Worm (Caenorhabditis elegans) whole organism, L4 larva: ENCODE measurements around the gene F11A10.5.

Experiments used
- F37D6.2 ChIP-seq: sonication (generic microtip); optimal IDR thresholded peaks from 2 replicates; lab custom pipeline; 2016; ENCODE audit warnings: mild to moderate bottlenecking, missing genetic modification characterization, missing compliant biosample characterization
- F49E8.2 ChIP-seq: sonication (generic microtip); optimal IDR thresholded peaks from 2 replicates; lab custom pipeline; 2016; ENCODE audit warnings: missing compliant biosample characterization, mild to moderate bottlenecking, missing genetic modification characterization, borderline replicate concordance
- Y5F2A.4 ChIP-seq: fragments of 200-800 bp; sonication (Bioruptor generic); optimal IDR thresholded peaks from 2 replicates; lab custom pipeline; 2018; ENCODE audit warnings: mild to moderate bottlenecking, missing genetic modification characterization, missing compliant biosample characterization
- aha-1 ChIP-seq: fragments of 150-350 bp; peaks from one replicate; lab custom pipeline; 2014; ENCODE audit warnings: missing biosample characterization, missing genetic modification characterization
- ama-1 ChIP-seq: fragments of 150-350 bp; optimal IDR thresholded peaks from 2 replicates; lab custom pipeline; 2014; ENCODE audit warnings: inconsistent platforms, mixed read lengths
- attf-4 ChIP-seq: sonication (generic microtip); optimal IDR thresholded peaks from 3 replicates; lab custom pipeline; 2017; ENCODE audit warnings: missing biosample characterization, missing genetic modification characterization
- ceh-28 ChIP-seq: fragments of 150-350 bp; optimal IDR thresholded peaks from 2 replicates; lab custom pipeline; 2014; ENCODE audit warnings: missing biosample characterization, missing genetic modification reagents, missing genetic modification characterization
- ceh-44 ChIP-seq: fragments of 200-800 bp; sonication (Bioruptor generic); IDR thresholded peaks from 2 replicates; pipeline ENCODE4 v1.3.6; 2022; ENCODE audit warnings: missing genetic modification reagents, missing genetic modification characterization, missing compliant biosample characterization
- ceh-82 ChIP-seq: sonication (generic microtip); optimal IDR thresholded peaks from 2 replicates; lab custom pipeline; 2017; ENCODE audit warnings: missing biosample characterization, missing genetic modification characterization
- daf-16 ChIP-seq, 3 experiments: sonication (generic microtip); optimal IDR thresholded peaks; 2 replicates each; lab custom pipeline; 2016 to 2017; ENCODE audit warnings: missing genetic modification characterization in 3 of 3, missing genetic modification reagents in 3 of 3, mild to moderate bottlenecking in 2 of 3, missing compliant biosample characterization in 2 of 3, missing biosample characterization in 1 of 3, moderate library complexity in 1 of 3
- daf-19 ChIP-seq: fragments of 200-800 bp; sonication (Bioruptor generic); conservative IDR thresholded peaks from 2 replicates; pipeline ENCODE4 v1.3.6; 2022; ENCODE audit warnings: missing genetic modification characterization, missing compliant biosample characterization
- dpl-1 ChIP-seq: fragments of 150-350 bp; optimal IDR thresholded peaks from 2 replicates; lab custom pipeline; 2014; ENCODE audit warnings: missing biosample characterization, missing genetic modification reagents, missing genetic modification characterization
- dve-1 ChIP-seq: sonication (generic microtip); optimal IDR thresholded peaks from 2 replicates; lab custom pipeline; 2017; ENCODE audit warnings: antibody characterized with exemption, mild to moderate bottlenecking, missing genetic modification characterization, missing compliant biosample characterization; ENCODE audit not compliant: insufficient read depth
- fos-1 ChIP-seq: fragments of 150-350 bp; optimal IDR thresholded peaks from 2 replicates; lab custom pipeline; 2014; ENCODE audit warnings: missing biosample characterization, missing genetic modification characterization
- hlh-11 ChIP-seq: fragments of 200-800 bp; sonication (Bioruptor generic); optimal IDR thresholded peaks from 2 replicates; lab custom pipeline; 2018; ENCODE audit warnings: mild to moderate bottlenecking, missing genetic modification characterization, missing compliant biosample characterization
- hlh-30 ChIP-seq: sonication (generic microtip); optimal IDR thresholded peaks from 2 replicates; lab custom pipeline; 2017; ENCODE audit warnings: antibody characterized with exemption, mild to moderate bottlenecking, missing genetic modification characterization, missing compliant biosample characterization; ENCODE audit not compliant: insufficient read depth
- hmg-1.1 ChIP-seq: fragments of 200-800 bp; sonication (Bioruptor generic); IDR thresholded peaks from 2 replicates; pipeline ENCODE4 v1.3.6; 2022; ENCODE audit warnings: missing genetic modification reagents, missing genetic modification characterization, missing compliant biosample characterization
- lim-7 ChIP-seq: fragments of 200-800 bp; sonication (Bioruptor generic); IDR thresholded peaks from 2 replicates; pipeline ENCODE4 v1.3.6; 2022; ENCODE audit warnings: missing genetic modification characterization, missing compliant biosample characterization
- lin-29 ChIP-seq: fragments of 200-800 bp; sonication (Bioruptor generic); IDR thresholded peaks from 2 replicates; pipeline ENCODE4 v1.3.6; 2022; ENCODE audit warnings: missing genetic modification reagents, missing genetic modification characterization, missing compliant biosample characterization
- lin-38 ChIP-seq: fragments of 200-800 bp; sonication (Bioruptor generic); IDR thresholded peaks from 2 replicates; pipeline ENCODE4 v1.3.6; 2022; ENCODE audit warnings: missing genetic modification reagents, missing genetic modification characterization, missing compliant biosample characterization
- lsy-2 ChIP-seq, 2 experiments: fragments of 150-350 bp in 1 of 2; sonication (generic microtip) in 1 of 2; optimal IDR thresholded peaks; 2 replicates each; lab custom pipeline; 2014 to 2017; ENCODE audit warnings: missing biosample characterization in 2 of 2, missing genetic modification characterization in 2 of 2
- mdl-1 ChIP-seq, 2 experiments: fragments of 150-350 bp in 1 of 2; sonication (generic microtip) in 1 of 2; optimal IDR thresholded peaks; 2 replicates each; lab custom pipeline; 2014 to 2017; ENCODE audit warnings: missing biosample characterization in 2 of 2, missing genetic modification characterization in 2 of 2
- mep-1 ChIP-seq: fragments of 150-350 bp; sonication (generic microtip); optimal IDR thresholded peaks from 3 replicates; lab custom pipeline; 2014; ENCODE audit warnings: missing biosample characterization, missing genetic modification characterization
- mes-2 ChIP-seq: sonication (generic microtip); optimal IDR thresholded peaks from 2 replicates; lab custom pipeline; 2016; ENCODE audit warnings: missing genotype, mild to moderate bottlenecking, missing genetic modification characterization, missing compliant biosample characterization; ENCODE audit not compliant: poor library complexity, severe bottlenecking
- mxl-2 ChIP-seq: fragments of 200-800 bp; sonication (Bioruptor generic); conservative IDR thresholded peaks from 2 replicates; pipeline ENCODE4 v1.3.6; 2022; ENCODE audit warnings: missing genetic modification reagents, missing genetic modification characterization, missing compliant biosample characterization
- nhr-11 ChIP-seq: fragments of 150-350 bp; optimal IDR thresholded peaks from 2 replicates; lab custom pipeline; 2014; ENCODE audit warnings: missing biosample characterization, missing genetic modification characterization
- nhr-111 ChIP-seq: fragments of 200-800 bp; sonication (Bioruptor generic); optimal IDR thresholded peaks from 2 replicates; lab custom pipeline; 2018; ENCODE audit warnings: mild to moderate bottlenecking, missing genetic modification characterization, missing compliant biosample characterization
- nhr-28 ChIP-seq: fragments of 150-350 bp; optimal IDR thresholded peaks from 2 replicates; lab custom pipeline; 2014; ENCODE audit warnings: missing biosample characterization, missing genetic modification characterization
- nhr-41 ChIP-seq: fragments of 200-800 bp; sonication (Bioruptor generic); IDR thresholded peaks from 2 replicates; pipeline ENCODE4 v1.3.6; 2022; ENCODE audit warnings: missing genetic modification reagents, missing genetic modification characterization, missing compliant biosample characterization
- nhr-6 ChIP-seq: fragments of 150-350 bp; optimal IDR thresholded peaks from 2 replicates; lab custom pipeline; 2014; ENCODE audit warnings: missing biosample characterization, missing genetic modification characterization
- nhr-77 ChIP-seq: fragments of 150-350 bp; optimal IDR thresholded peaks from 2 replicates; lab custom pipeline; 2014; ENCODE audit warnings: missing biosample characterization, missing genetic modification characterization
- pha-4 ChIP-seq, 2 experiments: fragments of 150-350 bp in 1 of 2; fragments of 200-800 bp in 1 of 2; sonication (Bioruptor generic) in 1 of 2; IDR thresholded peaks in 1 of 2; optimal IDR thresholded peaks in 1 of 2; 2 replicates each; pipeline versions ENCODE4 v1.3.6 to Lab custom; 2014 to 2022; ENCODE audit warnings: missing genetic modification characterization in 2 of 2, missing genetic modification reagents in 2 of 2, missing biosample characterization in 1 of 2, missing compliant biosample characterization in 1 of 2
- php-3 ChIP-seq: fragments of 200-800 bp; sonication (Bioruptor generic); IDR thresholded peaks from 2 replicates; pipeline ENCODE4 v1.3.6; 2022; ENCODE audit warnings: missing genetic modification reagents, missing genetic modification characterization, missing compliant biosample characterization
- sdz-12 ChIP-seq: fragments of 200-800 bp; sonication (Bioruptor generic); optimal IDR thresholded peaks from 2 replicates; lab custom pipeline; 2018; ENCODE audit warnings: mild to moderate bottlenecking, missing genetic modification characterization, missing compliant biosample characterization
- snpc-1.2 ChIP-seq: fragments of 200-800 bp; sonication (Bioruptor generic); IDR thresholded peaks from 2 replicates; pipeline ENCODE4 v1.3.6; 2022; ENCODE audit warnings: missing genetic modification reagents, missing genetic modification characterization, missing compliant biosample characterization
- spr-1 ChIP-seq: sonication (generic microtip); optimal IDR thresholded peaks from 2 replicates; lab custom pipeline; 2016; ENCODE audit warnings: mild to moderate bottlenecking, missing genetic modification characterization, missing compliant biosample characterization
- tra-1 ChIP-seq: fragments of 200-800 bp; sonication (Bioruptor generic); IDR thresholded peaks from 2 replicates; pipeline ENCODE4 v1.3.6; 2022; ENCODE audit warnings: missing genetic modification reagents, missing genetic modification characterization, missing compliant biosample characterization
- unc-130 ChIP-seq: sonication (generic microtip); optimal IDR thresholded peaks from 2 replicates; lab custom pipeline; 2016; ENCODE audit warnings: missing genetic modification reagents, missing genetic modification characterization, missing compliant biosample characterization
- unc-62 ChIP-seq, 3 experiments: fragments of 150-350 bp in 1 of 3; sonication (generic microtip); optimal IDR thresholded peaks in 2 of 3; peaks in 1 of 3; 1 replicate in 1 of 3; 2 replicates in 2 of 3; lab custom pipeline; 2014 to 2017; ENCODE audit warnings: missing biosample characterization in 3 of 3, missing genetic modification characterization in 3 of 3, missing genetic modification reagents in 3 of 3, missing genotype in 1 of 3
- zfp-3 ChIP-seq: fragments of 200-800 bp; sonication (Bioruptor generic); conservative IDR thresholded peaks from 2 replicates; pipeline ENCODE4 v1.3.6; 2022; ENCODE audit warnings: missing genetic modification reagents, missing genetic modification characterization, missing compliant biosample characterization
- zip-11 ChIP-seq: fragments of 200-800 bp; sonication (Bioruptor generic); IDR thresholded peaks from 2 replicates; pipeline ENCODE4 v1.3.6; 2022; ENCODE audit warnings: missing genetic modification characterization, missing compliant biosample characterization
- zip-2 ChIP-seq: fragments of 150-350 bp; optimal IDR thresholded peaks from 2 replicates; lab custom pipeline; 2014; ENCODE audit warnings: missing biosample characterization, missing genetic modification characterization
- ztf-11 ChIP-seq: fragments of 150-350 bp; optimal IDR thresholded peaks from 2 replicates; lab custom pipeline; 2014; ENCODE audit warnings: missing biosample characterization, missing genetic modification characterization

F11A10.5 gene

DNA sequence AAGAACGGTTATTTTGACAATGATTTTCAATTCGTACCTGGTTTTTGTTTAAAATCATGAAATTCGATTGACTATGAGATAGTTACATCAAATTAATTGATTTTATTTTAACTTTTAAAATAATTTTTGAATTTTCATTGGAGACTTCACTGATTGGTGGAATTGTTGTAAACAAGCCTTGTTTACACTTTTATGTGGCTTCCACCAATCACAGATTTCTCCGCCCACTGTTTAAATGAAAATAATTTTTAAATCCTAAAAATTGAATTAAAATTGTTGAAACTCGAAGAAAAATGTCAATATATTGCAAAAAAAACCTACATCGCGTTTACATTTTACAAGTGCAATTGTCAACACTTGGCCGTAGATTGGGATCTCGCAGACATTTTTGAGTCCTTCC, 26.6 kb downstream of the F11A10.5 start:
- TF ChIP-seq aha-1 (tag; lab: Kevin White, UChicago) (peak; percentile 79), zip-11 (GFP tag; lab: Robert Waterston, UW) (no peak), ceh-82 (no peak)

DNA sequence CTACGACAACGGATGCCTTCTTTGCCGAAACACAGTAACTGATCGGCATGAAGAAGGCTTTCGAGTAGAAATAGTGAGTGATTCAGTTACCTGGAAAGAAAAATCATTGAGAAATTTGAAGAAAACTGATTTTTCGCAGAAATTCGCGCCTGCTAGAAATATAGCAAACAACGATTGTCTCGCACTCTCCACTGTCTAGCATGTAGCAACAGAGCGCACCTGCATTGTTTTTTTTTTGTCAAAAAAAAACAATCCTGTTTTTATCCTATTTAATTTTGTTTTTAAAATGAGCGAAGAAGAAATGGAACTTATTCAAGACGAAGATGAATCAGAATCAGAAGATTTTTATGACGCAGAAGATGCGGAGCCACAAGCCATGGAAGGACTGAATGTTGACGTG, 27.2 kb downstream of the F11A10.5 start, which contains the start of the genes ddb-1 and M18.6:
TSS of gene ddb-1 (minus strand) at position 90 of the 400 bp plus-strand sequence.
TSS of gene M18.6 (plus strand) at position 235 of the 400 bp plus-strand sequence.
- TF ChIP-seq dve-1 (tag; lab: Kevin White, UChicago), result peak; percentile 26
- no peak for TF ChIP-seq daf-19
- no peak for TF ChIP-seq ama-1 (lab: Kevin White, UChicago)
- TF ChIP-seq php-3 (GFP tag; lab: Robert Waterston, UW), result no peak
- TF ChIP-seq pha-4 (GFP tag; IDR thresholded peaks at IDR 0.05; lab: Robert Waterston, UW), result no peak
- peak; percentile 19 for TF ChIP-seq pha-4 (tag; optimal IDR thresholded peaks at IDR 0.05; lab: Kevin White, UChicago)
- TF ChIP-seq ceh-44 (GFP tag; lab: Robert Waterston, UW), result no peak
- TF ChIP-seq nhr-28, result peak; percentile 25
- TF ChIP-seq dpl-1 (GFP tag; lab: Kevin White, UChicago), result peak; percentile 24
- peak; percentile 22 for TF ChIP-seq mep-1
- no peak for TF ChIP-seq lin-29 (GFP tag; lab: Robert Waterston, UW)
- no peak for TF ChIP-seq mdl-1 (tag; optimal IDR thresholded peaks at IDR 0.05; lab: Kevin White, UChicago)
- peak; percentile 48 for TF ChIP-seq mes-2
- no peak for TF ChIP-seq spr-1 (tag; lab: Kevin White, UChicago)
- TF ChIP-seq daf-16 (GFP tag; optimal IDR thresholded peaks at IDR 0.05; lab: Kevin White, UChicago), result no peak
- peak; percentile 41 for TF ChIP-seq daf-16 (tag; optimal IDR thresholded peaks at IDR 0.05; lab: Kevin White, UChicago)
- TF ChIP-seq nhr-6 (tag; lab: Kevin White, UChicago), result peak; percentile 50
- TF ChIP-seq zip-2 (tag; lab: Kevin White, UChicago), result no peak
- TF ChIP-seq snpc-1.2, result no peak
- TF ChIP-seq unc-130 (GFP tag; lab: Kevin White, UChicago), result peak; percentile 70
- no peak for TF ChIP-seq mxl-2 (GFP tag; lab: Robert Waterston, UW)
- peak; percentile 93 for TF ChIP-seq lin-38 (GFP tag; lab: Robert Waterston, UW)
- TF ChIP-seq nhr-41 (GFP tag; lab: Robert Waterston, UW), result no peak
- TF ChIP-seq hlh-11 (tag; lab: Kevin White, UChicago), result no peak
- TF ChIP-seq lsy-2 (tag; optimal IDR thresholded peaks at IDR 0.05; lab: Kevin White, UChicago), result peak in 1 of 2 experiments; percentile 56
- no peak for TF ChIP-seq fos-1 (tag; lab: Kevin White, UChicago)
- 0 out of 2 replicates have a peak, but pooled peaks have one; percentile 15 for TF ChIP-seq hmg-1.1 (GFP tag; lab: Robert Waterston, UW)
- TF ChIP-seq ceh-28, result no peak
- no peak for TF ChIP-seq tra-1
- TF ChIP-seq hlh-30 (tag; lab: Kevin White, UChicago), result peak; percentile 3

DNA sequence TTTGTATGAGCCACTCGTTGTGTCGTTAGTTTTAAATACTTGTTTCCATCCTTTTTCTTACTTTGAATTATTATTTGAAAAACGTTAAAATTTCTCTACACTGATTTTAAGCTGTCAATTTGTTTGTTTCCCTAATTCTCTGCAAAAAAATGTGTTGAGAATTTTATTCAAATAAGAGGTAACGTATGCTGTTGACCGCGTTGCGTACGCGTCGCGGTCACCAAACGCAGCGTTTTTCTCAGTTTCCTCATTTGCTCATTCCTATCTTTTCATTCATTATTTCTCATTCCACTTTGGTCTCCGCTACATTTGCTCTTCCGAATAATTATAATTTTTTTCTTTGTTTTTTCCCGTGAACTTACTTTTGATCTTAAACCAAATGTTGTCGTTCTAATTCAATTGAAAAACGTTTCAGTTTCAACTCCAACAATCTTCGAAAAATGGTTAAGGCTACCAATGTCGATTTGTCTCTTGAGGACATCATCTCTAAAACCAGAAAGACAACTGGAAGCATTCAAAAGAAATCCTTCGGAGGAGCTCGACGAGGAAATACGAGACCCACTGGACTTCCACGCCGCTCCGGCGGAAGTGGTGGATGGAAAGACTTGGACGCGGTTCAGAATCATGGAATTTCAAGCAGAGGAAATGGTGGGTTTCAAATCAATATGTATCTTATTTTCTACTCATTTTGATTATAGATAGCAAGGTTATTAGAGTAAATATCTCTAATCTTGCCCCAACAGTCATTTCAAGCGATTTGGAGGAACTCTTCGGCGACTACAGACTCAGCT, 29.1 kb downstream of the F11A10.5 start, which contains the start of gene aly-3:
TSS of gene aly-3 (plus strand) at position 409 of the 791 bp plus-strand sequence.
- no peak for TF ChIP-seq sdz-12 (GFP tag; lab: Kevin White, UChicago)
- no peak for TF ChIP-seq unc-130 (GFP tag; lab: Kevin White, UChicago)
- TF ChIP-seq nhr-77 (tag; lab: Kevin White, UChicago), result no peak
- no peak for TF ChIP-seq lim-7 (GFP tag; lab: Robert Waterston, UW)
- no peak for TF ChIP-seq ztf-11
- peak in 1 of 2 experiments; percentile 57 for TF ChIP-seq lsy-2 (tag; optimal IDR thresholded peaks at IDR 0.05; lab: Kevin White, UChicago)
- TF ChIP-seq hlh-11 (tag; lab: Kevin White, UChicago), result no peak
- TF ChIP-seq tra-1, result no peak
- no peak for TF ChIP-seq F49E8.2 (tag; lab: Kevin White, UChicago)
- TF ChIP-seq fos-1 (tag; lab: Kevin White, UChicago), result no peak
- TF ChIP-seq nhr-111, result no peak
- TF ChIP-seq attf-4 (tag; lab: Kevin White, UChicago), result no peak
- peak; percentile 39 for TF ChIP-seq dve-1 (tag; lab: Kevin White, UChicago)
- no peak for TF ChIP-seq nhr-28
- no peak for TF ChIP-seq nhr-41 (GFP tag; lab: Robert Waterston, UW)
- TF ChIP-seq F37D6.2 (tag; lab: Kevin White, UChicago), result no peak
- no peak for TF ChIP-seq zfp-3 (GFP tag; lab: Robert Waterston, UW)
- TF ChIP-seq mep-1, result peak; percentile 47
- TF ChIP-seq snpc-1.2, result no peak
- TF ChIP-seq nhr-11, result no peak
- peak; percentile 92 for TF ChIP-seq aha-1 (tag; lab: Kevin White, UChicago)
- TF ChIP-seq dpl-1 (GFP tag; lab: Kevin White, UChicago), result peak; percentile 12
- peak in 1 of 2 experiments; percentile 39 for TF ChIP-seq unc-62 (GFP tag; optimal IDR thresholded peaks at IDR 0.05 in 1 of 2; lab: Kevin White, UChicago)
- TF ChIP-seq unc-62 (tag; optimal IDR thresholded peaks at IDR 0.05; lab: Kevin White, UChicago), result no peak
- TF ChIP-seq mxl-2 (GFP tag; lab: Robert Waterston, UW), result no peak
- TF ChIP-seq Y5F2A.4, result no peak
